Fruit fly (Drosophila melanogaster): Measurements from ENCODE around the gene CG18628.

DNA sequence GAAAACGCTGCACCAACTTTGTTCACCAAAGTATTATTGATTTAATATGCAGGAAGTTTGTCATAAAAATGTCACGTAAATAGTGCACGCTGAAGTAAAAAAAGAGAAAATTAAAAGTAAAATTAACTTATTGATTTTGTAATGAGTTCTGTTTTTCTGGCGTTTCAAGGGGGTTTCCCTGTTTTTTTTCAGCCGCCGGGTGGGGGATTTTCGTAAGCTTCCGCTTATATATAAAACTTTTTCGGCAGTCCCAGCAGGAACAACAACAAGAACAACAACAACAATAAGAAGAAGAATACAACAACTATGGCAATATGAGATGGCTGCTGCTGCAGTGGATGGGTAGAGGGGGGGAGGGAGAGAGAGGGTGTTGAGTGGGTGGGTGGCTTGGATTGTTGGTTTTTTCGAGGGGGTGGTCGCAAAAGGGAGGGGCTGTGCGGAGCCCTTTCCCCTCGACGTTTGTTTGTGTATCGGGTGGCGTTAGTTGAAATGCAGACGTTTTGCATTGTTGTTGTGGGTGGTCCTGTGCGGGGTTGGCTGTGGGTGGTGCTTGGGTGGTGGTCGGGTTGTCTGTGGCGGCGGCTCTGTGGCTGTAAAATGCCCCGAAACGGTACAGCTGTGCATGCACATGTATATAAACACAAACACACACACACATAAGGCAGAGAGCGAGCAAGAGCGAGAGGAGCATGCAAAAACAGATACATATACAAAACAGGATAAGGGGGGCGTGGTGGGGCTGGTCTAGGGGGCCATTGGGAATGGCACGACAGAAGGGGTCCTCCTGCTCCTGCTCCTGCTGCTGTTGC is 30.3 kb downstream of the CG18628 start:
- TF ChIP-seq Gug (GFP tag; IDR thresholded peaks at IDR 0.05) (no peak), Met (GFP tag; optimal IDR thresholded peaks at IDR 0.05) (no peak), spab (GFP tag; optimal IDR thresholded peaks at IDR 0.05) (no peak), CG11762 (GFP tag; optimal IDR thresholded peaks at IDR 0.05; ENCODE audit: insufficient read depth) (no peak), eg (GFP tag; IDR thresholded peaks at IDR 0.05) (no peak), Smox (GFP tag; optimal IDR thresholded peaks at IDR 0.05) (no peak), Eip75B (GFP tag; optimal IDR thresholded peaks at IDR 0.05) (no peak), CG32006 (GFP tag; optimal IDR thresholded peaks at IDR 0.05) (no peak), Hr39 (GFP tag; optimal IDR thresholded peaks at IDR 0.05) (no peak), esn (GFP tag; optimal IDR thresholded peaks at IDR 0.05) (no peak), CG34406 (GFP tag; optimal IDR thresholded peaks at IDR 0.05) (no peak), CG16779 (tag; optimal IDR thresholded peaks at IDR 0.05) (no peak), Sox102F (GFP tag; optimal IDR thresholded peaks at IDR 0.05) (no peak), svp (GFP tag) (no peak)
